Fruit fly (Drosophila melanogaster): Measurements from ENCODE around the gene CG7920.

- TF ChIP-seq psq (optimal IDR thresholded peaks at IDR 0.05) (no peak), Myc (optimal IDR thresholded peaks at IDR 0.05) (no peak), Sin3A (optimal IDR thresholded peaks at IDR 0.05) (no peak), ttk (optimal IDR thresholded peaks at IDR 0.05) (no peak), h (optimal IDR thresholded peaks at IDR 0.05) (no peak), insv (optimal IDR thresholded peaks at IDR 0.05) (no peak)
These were observed 31.2 kb upstream of the CG7920 start, which contains the start of the genes RpL32 and CG7943 for dm6 chr3R:30046029-30047001.
